Fruit fly (Drosophila melanogaster): ENCODE measurements around the gene pn.

Gene pn

DNA sequence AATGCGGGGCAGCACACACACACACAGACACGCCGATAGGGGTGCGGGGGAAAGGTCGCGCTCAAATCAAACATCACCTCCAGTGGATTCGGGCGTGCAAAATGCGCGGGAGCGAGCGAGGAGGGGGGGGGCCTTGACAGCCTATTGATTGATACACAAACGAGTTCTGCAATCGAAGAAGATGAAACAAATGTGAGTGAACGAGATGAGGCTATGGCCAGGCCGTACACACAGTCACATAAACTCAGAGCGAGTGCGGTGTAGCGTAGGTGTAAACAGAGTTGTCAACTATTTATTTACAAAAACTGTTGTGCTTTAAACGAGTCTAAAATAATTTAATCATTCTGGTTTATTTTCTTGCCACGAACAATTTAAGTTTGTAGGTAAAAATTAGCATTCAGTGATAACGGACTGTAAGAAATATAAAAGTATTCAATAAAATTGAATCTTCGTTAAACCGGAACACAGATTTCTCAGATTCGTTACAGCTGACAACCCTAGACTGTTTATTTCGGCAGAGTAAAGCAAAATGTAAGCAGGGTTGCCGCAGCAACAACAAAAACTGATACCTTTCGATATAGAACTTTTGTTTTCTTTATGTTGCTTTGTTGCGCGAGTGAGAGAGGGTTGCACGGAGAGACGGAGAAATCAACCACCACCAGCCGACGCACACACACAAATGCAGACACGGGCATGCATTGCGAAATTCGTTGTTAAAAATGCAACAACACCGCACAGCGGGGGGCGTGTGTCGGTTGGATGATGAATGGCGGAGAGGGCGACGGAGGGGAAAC lies 45.8 kb upstream of the pn start (continued):
- TF ChIP-seq ERR (GFP tag; optimal IDR thresholded peaks at IDR 0.05) = peak; percentile 70
- TF ChIP-seq Bdp1 (GFP tag; optimal IDR thresholded peaks at IDR 0.05) = peak; percentile 67
- no peak for TF ChIP-seq prd (optimal IDR thresholded peaks at IDR 0.05)
- TF ChIP-seq prd (GFP tag; IDR thresholded peaks at IDR 0.05) = peak; percentile 91
- TF ChIP-seq hbn (GFP tag; IDR thresholded peaks at IDR 0.05; ENCODE audit: partially characterized antibody) = no peak
- peak; percentile 71; the same call in 1 of the 2 replicates for TF ChIP-seq Awh (GFP tag; IDR thresholded peaks at IDR 0.05)
- peak; percentile 54 for TF ChIP-seq trh (GFP tag; optimal IDR thresholded peaks at IDR 0.05)
- TF ChIP-seq fru (optimal IDR thresholded peaks at IDR 0.05) = no peak
- TF ChIP-seq Fer3 (tag; optimal IDR thresholded peaks at IDR 0.05) = peak; percentile 92
- TF ChIP-seq ftz-f1 (GFP tag; optimal IDR thresholded peaks at IDR 0.05) = peak; percentile 35
- TF ChIP-seq Abd-B (GFP tag; optimal IDR thresholded peaks at IDR 0.05) = peak; percentile 75
- peak; percentile 81 for TF ChIP-seq kni (GFP tag; optimal IDR thresholded peaks at IDR 0.05)
- peak; percentile 78 for TF ChIP-seq Antp (GFP tag; optimal IDR thresholded peaks at IDR 0.05)
- TF ChIP-seq danr (GFP tag; IDR thresholded peaks at IDR 0.05) = peak; percentile 76
- peak; percentile 79 for TF ChIP-seq CG8281 (tag; optimal IDR thresholded peaks at IDR 0.05)
- peak; percentile 95 for TF ChIP-seq unpg (GFP tag; optimal IDR thresholded peaks at IDR 0.05)
- TF ChIP-seq NfI (GFP tag; optimal IDR thresholded peaks at IDR 0.05) = peak; percentile 89
- no peak; the same call in none of the 3 replicates for TF ChIP-seq Aef1 (GFP tag; IDR thresholded peaks at IDR 0.05)
- peak; percentile 98 for TF ChIP-seq crol (GFP tag; IDR thresholded peaks at IDR 0.05)
- peak; percentile 75 for TF ChIP-seq kay (GFP tag; optimal IDR thresholded peaks at IDR 0.05)
- peak; percentile 90 for TF ChIP-seq CG1603 (tag; optimal IDR thresholded peaks at IDR 0.05)
- peak; percentile 73 for TF ChIP-seq jing (GFP tag; optimal IDR thresholded peaks at IDR 0.05)
- TF ChIP-seq dpn (GFP tag; optimal IDR thresholded peaks at IDR 0.05) = peak; percentile 87
- TF ChIP-seq CG7928 (GFP tag; optimal IDR thresholded peaks at IDR 0.05) = peak; percentile 50
- no peak for TF ChIP-seq Dip2 (GFP tag; IDR thresholded peaks at IDR 0.05)
- TF ChIP-seq CG17359 (tag; optimal IDR thresholded peaks at IDR 0.05) = peak; percentile 90
- TF ChIP-seq hth (optimal IDR thresholded peaks at IDR 0.05) = peak; percentile 41
- TF ChIP-seq Trl (optimal IDR thresholded peaks at IDR 0.05) = peak; percentile 2 to 35
- peak; percentile 86 for TF ChIP-seq Trl (GFP tag; optimal IDR thresholded peaks at IDR 0.05)
- peak; percentile 27; the same call in 1 of the 2 replicates for TF ChIP-seq Adf1 (GFP tag; IDR thresholded peaks at IDR 0.05)
- TF ChIP-seq CG7357 (GFP tag; IDR thresholded peaks at IDR 0.05) = peak; percentile 66; the same call in 2 of the 3 replicates
- peak; percentile 84 for TF ChIP-seq CG7786 (GFP tag; optimal IDR thresholded peaks at IDR 0.05)
- TF ChIP-seq dmrt99B (tag; optimal IDR thresholded peaks at IDR 0.05) = peak; percentile 93
- TF ChIP-seq ewg (GFP tag; optimal IDR thresholded peaks at IDR 0.05) = peak; percentile 68
- TF ChIP-seq CG11723 (GFP tag; optimal IDR thresholded peaks at IDR 0.05) = peak; percentile 83
- peak; percentile 71 for TF ChIP-seq en (GFP tag; optimal IDR thresholded peaks at IDR 0.05)
- peak; percentile 78 for TF ChIP-seq sqz (GFP tag; optimal IDR thresholded peaks at IDR 0.05)
- peak; percentile 67 for TF ChIP-seq chm (GFP tag; IDR thresholded peaks at IDR 0.05)
- no peak for TF ChIP-seq unc-4 (GFP tag; IDR thresholded peaks at IDR 0.05; ENCODE audit: partially characterized antibody)
- peak; percentile 92 for TF ChIP-seq CG18262 (tag; optimal IDR thresholded peaks at IDR 0.05)
- TF ChIP-seq ash1 (GFP tag; optimal IDR thresholded peaks at IDR 0.05) = peak; percentile 40
- peak; percentile 16 for TF ChIP-seq CG7271 (tag; optimal IDR thresholded peaks at IDR 0.05)
- TF ChIP-seq HLH54F (GFP tag; optimal IDR thresholded peaks at IDR 0.05) = peak; percentile 77
- peak; percentile 86 for TF ChIP-seq Xbp1 (GFP tag; optimal IDR thresholded peaks at IDR 0.05)
- peak; percentile 48; the same call in 1 of the 2 replicates for TF ChIP-seq ro (GFP tag; IDR thresholded peaks at IDR 0.05)
- TF ChIP-seq CG14965 (GFP tag; optimal IDR thresholded peaks at IDR 0.05; ENCODE audit: borderline replicate concordance) = peak; percentile 32
- peak; percentile 68 for TF ChIP-seq CG4730 (GFP tag; IDR thresholded peaks at IDR 0.05)
- peak in 1 of 2 experiments; percentile 90 for TF ChIP-seq Eip74EF (GFP tag; optimal IDR thresholded peaks at IDR 0.05)
- peak; percentile 93 for TF ChIP-seq CG12391 (tag; optimal IDR thresholded peaks at IDR 0.05)
- peak; percentile 80 for TF ChIP-seq Bteb2 (GFP tag; optimal IDR thresholded peaks at IDR 0.05)
